Worm (Caenorhabditis elegans): ENCODE results near the gene F43C11.6.

F43C11.6 gene

ce11 chrII:2342004-2342479 is at the start of gene F43C11.6:
TSS of gene F43C11.6 (plus strand) at chrII:2342429.
- no peak for TF ChIP-seq unc-62 (GFP tag; optimal IDR thresholded peaks at IDR 0.05)

ce11 chrII:2292549-2292948 is 49.7 kb upstream of the F43C11.6 start:
- TF ChIP-seq unc-62 (GFP tag; optimal IDR thresholded peaks at IDR 0.05): no peak

DNA sequence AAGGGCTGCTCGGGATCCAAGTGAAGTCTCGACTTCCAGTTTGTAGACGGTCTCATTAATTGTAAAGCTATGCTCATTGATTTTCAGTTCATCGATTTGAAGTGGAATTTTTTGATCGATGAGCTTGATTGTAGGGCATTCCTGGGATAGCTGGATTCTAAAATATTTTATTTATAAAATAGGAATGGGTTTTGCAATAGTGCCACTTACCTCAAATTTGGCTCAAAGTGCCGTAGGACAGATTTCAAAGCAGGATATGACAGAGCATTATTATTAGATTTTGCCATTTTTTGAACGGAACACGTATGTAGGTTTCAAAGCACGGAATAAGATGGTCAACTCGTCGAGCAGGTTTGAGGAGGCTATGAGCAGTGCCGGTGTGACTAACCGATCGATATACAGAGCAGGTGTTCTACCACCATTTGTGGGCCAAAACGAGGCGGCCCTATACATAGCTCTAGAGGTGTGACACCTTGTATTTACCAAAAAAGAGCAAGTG is 46.4 kb upstream of the F43C11.6 start, which contains the start of gene fbxc-25:
Gene fbxc-25, minus strand, starts transcription at position 449 of the 499 bp plus-strand sequence.
- no peak for TF ChIP-seq unc-62 (GFP tag; optimal IDR thresholded peaks at IDR 0.05)

- TF ChIP-seq unc-62 (GFP tag; optimal IDR thresholded peaks at IDR 0.05): no peak
Measured at ce11 chrII:2298742-2299141, 43.5 kb upstream of the F43C11.6 start, which contains the start of gene B0281.4. TSS of gene B0281.4 (minus strand) at chrII:2298842.

DNA sequence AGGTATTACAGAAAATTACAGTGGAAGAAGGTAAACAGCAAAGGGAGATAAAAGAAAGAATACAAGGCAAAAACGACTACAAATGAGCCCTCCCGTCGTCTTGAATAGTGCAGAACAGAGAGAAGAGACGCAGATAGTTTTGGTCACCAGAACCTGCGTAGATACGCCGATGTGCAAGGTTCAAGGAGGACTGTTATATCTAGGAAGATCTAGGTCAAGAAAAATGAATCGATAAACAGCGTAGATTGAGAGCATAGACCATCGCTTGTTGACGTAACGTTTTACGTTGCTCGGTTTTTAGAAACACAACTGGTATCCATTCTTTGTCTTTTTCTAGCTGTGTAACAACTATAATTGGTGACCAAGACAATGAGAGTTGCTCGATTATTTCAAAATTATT is 41.4 kb upstream of the F43C11.6 start, which contains the start of gene B0281.5:
Gene B0281.5, minus strand, starts transcription at position 101 of the 400 bp plus-strand sequence.
- TF ChIP-seq unc-62 (GFP tag; optimal IDR thresholded peaks at IDR 0.05): no peak

DNA sequence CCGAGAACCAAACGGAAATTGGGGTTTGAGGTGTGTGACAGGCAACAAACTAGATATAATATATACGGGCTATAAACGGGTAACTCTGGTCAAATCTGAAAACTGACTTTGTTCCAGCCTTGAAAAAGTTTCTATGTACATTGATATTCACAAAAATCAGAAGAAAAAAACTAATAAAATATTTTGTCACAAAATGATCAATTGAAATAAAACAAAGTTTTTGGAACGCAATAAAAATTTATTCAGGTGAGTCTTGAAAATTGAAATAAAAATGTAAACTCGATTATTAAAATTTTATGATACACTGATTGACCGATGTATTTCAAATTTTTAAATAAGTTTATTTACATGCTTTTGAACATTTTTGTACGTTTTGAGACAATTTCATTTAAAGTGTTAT is 39.9 kb upstream of the F43C11.6 start, which contains the start of gene B0281.6:
Gene B0281.6, minus strand, starts transcription at position 101 of the 400 bp plus-strand sequence.
- no peak for TF ChIP-seq unc-62 (GFP tag; optimal IDR thresholded peaks at IDR 0.05)

- no peak for TF ChIP-seq unc-62 (GFP tag; optimal IDR thresholded peaks at IDR 0.05)
Measured at ce11 chrII:2304575-2304974, 37.7 kb upstream of the F43C11.6 start.

DNA sequence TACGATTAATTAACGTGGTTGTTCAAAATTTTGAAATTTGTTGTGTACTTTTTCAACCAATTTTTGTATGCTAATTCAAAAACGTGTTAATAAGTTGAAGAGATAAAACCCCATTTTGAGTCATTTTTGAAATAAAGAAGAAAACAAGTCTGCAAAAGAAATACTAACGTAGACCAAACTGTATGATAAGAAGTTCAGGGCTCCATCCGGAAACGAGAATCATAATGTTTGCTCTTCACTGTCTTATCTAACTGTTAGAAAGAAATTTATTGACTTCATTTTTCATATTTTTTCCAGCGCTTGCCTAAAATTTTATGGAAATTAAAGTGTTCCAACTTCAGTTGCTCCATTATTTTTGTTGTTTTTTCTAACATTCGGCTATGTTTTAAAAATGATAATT is 36.7 kb upstream of the F43C11.6 start:
- no peak for TF ChIP-seq unc-62 (GFP tag; optimal IDR thresholded peaks at IDR 0.05)

DNA sequence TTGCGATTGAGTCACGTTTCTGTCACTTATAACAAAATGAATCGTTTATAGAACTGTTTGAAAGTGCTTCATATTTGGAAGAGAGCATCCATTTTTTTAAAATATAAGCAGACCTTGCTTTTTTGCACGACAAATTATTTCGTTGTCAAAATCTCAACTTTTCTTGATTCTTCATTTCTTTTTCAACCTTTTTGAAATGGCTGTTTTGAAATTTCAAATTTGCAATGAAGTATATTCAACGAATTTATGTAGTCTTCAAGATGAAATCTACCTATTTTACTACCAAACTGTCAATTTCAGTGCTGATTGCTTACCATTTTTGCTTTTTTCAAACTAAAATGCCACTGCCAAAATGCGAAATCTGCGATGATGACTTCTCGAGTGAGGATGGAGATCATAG is 35.5 kb upstream of the F43C11.6 start, which contains the start of gene B0281.3:
Gene B0281.3, plus strand, starts transcription at position 301 of the 400 bp plus-strand sequence.
- TF ChIP-seq unc-62 (GFP tag; optimal IDR thresholded peaks at IDR 0.05): no peak

- no peak for TF ChIP-seq unc-62 (GFP tag; optimal IDR thresholded peaks at IDR 0.05)
Measured at ce11 chrII:2312747-2313146, 29.5 kb upstream of the F43C11.6 start, which contains the start of the genes trim-21 and B0281.1. TSS of gene trim-21 (minus strand) at chrII:2312847. TSS of gene B0281.1 (plus strand) at chrII:2313067.

DNA sequence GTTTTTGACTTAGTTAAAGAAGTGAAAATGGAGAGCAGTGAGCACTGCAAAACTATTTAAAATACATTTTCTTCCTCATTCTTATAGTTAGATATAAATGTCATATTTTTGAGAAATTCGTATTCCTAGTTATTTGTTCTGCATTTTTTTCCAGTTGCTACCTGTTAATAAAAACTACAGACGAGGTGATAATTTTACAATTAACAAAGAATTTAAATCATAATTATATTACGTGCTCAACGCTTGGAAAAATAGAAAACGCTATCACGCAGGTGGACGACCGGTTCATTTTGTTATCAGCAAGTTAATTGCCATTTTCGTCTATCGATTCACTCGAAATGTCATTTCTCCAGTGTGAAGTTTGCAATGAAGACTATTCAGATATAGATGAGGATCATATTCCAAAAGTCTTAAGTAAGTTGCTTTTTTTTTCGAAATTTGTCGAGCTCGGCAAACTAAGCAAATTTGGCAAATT is 24.3 kb upstream of the F43C11.6 start, which contains the start of the genes ZK1240.5 and ZK1240.9:
Gene ZK1240.5, minus strand, starts transcription at position 51 of the 475 bp plus-strand sequence.
Gene ZK1240.9, plus strand, starts transcription at position 307 of the 475 bp plus-strand sequence.
- no peak for TF ChIP-seq unc-62 (GFP tag; optimal IDR thresholded peaks at IDR 0.05)

ce11 chrII:2320097-2320496 is 22.1 kb upstream of the F43C11.6 start, which contains the start of gene ZK1240.3:
TSS of gene ZK1240.3 (plus strand) at chrII:2320334.
- no peak for TF ChIP-seq unc-62 (GFP tag; optimal IDR thresholded peaks at IDR 0.05)

DNA sequence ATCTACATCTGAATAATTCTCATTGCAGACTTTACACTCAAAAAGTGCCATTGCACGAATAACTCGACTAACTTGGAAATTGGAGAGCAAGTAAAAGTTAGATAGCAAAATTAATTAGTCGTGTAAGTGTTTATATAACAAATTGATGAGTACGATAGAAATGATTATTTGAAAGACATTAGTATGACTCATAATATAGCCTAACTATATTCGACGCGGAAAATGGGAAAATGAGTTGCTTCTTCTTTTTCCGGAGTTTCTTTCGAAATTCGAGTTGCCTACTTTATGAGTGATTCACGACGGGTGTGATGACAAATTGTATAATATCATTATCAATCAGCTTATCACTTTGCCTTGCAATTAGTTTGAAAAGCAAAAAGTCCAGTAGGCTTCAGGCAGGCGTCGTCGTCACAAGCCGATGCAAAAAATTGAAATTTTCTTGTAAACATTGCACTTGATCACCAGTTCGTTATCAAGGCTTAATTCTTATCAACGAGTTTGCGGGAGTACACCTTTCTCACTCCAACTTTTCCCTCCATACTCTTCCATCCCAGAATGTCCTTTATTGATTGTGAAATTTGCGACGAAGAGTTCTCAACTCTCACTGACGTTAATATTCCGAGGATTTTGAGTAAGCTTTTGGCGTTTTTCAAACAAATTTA is 19.2 kb upstream of the F43C11.6 start, which contains the start of the genes ZK1240.6 and ZK1240.2:
Gene ZK1240.6, minus strand, starts transcription at position 51 of the 662 bp plus-strand sequence.
Gene ZK1240.2, plus strand, starts transcription at position 520 of the 662 bp plus-strand sequence.
- TF ChIP-seq unc-62 (GFP tag; optimal IDR thresholded peaks at IDR 0.05): no peak

DNA sequence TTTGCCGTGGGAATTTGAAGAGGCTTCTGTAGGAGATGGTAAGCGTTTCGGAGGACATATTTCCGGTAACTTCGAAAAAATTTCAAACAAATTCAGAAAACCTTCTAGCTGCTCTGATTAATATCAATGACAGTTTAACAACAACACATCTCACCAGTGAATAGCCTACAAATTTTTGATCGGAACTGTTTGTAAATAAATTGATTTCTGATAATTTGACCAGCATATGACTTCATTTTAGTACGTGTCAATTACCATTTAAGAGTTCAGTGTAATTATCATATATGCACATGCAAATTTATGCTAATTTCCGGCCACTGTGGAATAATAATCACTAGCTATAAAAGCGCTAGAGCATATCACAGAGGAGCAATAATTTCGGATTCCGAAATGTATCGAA is 17.3 kb upstream of the F43C11.6 start, which contains the start of gene ZK1240.11:
Gene ZK1240.11, plus strand, starts transcription at position 301 of the 400 bp plus-strand sequence.
- no peak for TF ChIP-seq unc-62 (GFP tag; optimal IDR thresholded peaks at IDR 0.05)

- TF ChIP-seq unc-62 (GFP tag; optimal IDR thresholded peaks at IDR 0.05): no peak
Measured at ce11 chrII:2328963-2329442, 13.2 kb upstream of the F43C11.6 start, which contains the start of the genes ZK1240.8 and ZK1240.1. TSS of gene ZK1240.8 (minus strand) at chrII:2329063. TSS of gene ZK1240.1 (plus strand) at chrII:2329392.

- TF ChIP-seq unc-62 (GFP tag; optimal IDR thresholded peaks at IDR 0.05): no peak
Measured at ce11 chrII:2330462-2330861, 11.8 kb upstream of the F43C11.6 start.
